Fruit fly (Drosophila melanogaster): Measurements from ENCODE around the gene Gorab.

Gorab gene

dm6 chr3L:17400911-17401310 lies 27.7 kb downstream of the Gorab start:
- TF ChIP-seq Ets21C (GFP tag; optimal IDR thresholded peaks at IDR 0.05) (no peak), topi (GFP tag; optimal IDR thresholded peaks at IDR 0.05) (no peak), CG34406 (GFP tag; optimal IDR thresholded peaks at IDR 0.05) (no peak), fd59A (GFP tag; optimal IDR thresholded peaks at IDR 0.05) (peak; percentile 3), OdsH (GFP tag; optimal IDR thresholded peaks at IDR 0.05) (no peak), CG10631 (GFP tag; optimal IDR thresholded peaks at IDR 0.05) (no peak)

- TF ChIP-seq net (GFP tag; optimal IDR thresholded peaks at IDR 0.05) (no peak), topi (GFP tag; optimal IDR thresholded peaks at IDR 0.05) (no peak), achi (GFP tag; optimal IDR thresholded peaks at IDR 0.05) (no peak), CG3919 (GFP tag; optimal IDR thresholded peaks at IDR 0.05) (no peak), spab (GFP tag; optimal IDR thresholded peaks at IDR 0.05) (no peak), CG8319 (GFP tag; optimal IDR thresholded peaks at IDR 0.05) (no peak), esn (GFP tag; optimal IDR thresholded peaks at IDR 0.05) (no peak), Eip75B (GFP tag; optimal IDR thresholded peaks at IDR 0.05) (no peak)
Measured at dm6 chr3L:17399014-17399413, 29.6 kb downstream of the Gorab start.

- TF ChIP-seq Lpt (GFP tag; optimal IDR thresholded peaks at IDR 0.05) (no peak), CG11294 (GFP tag; IDR thresholded peaks at IDR 0.05) (no peak), CG31627 (GFP tag; optimal IDR thresholded peaks at IDR 0.05) (no peak), spab (GFP tag; optimal IDR thresholded peaks at IDR 0.05) (no peak), CG4318 (GFP tag; optimal IDR thresholded peaks at IDR 0.05) (no peak), svp (GFP tag) (no peak), acj6 (GFP tag; optimal IDR thresholded peaks at IDR 0.05) (no peak), dac (GFP tag; optimal IDR thresholded peaks at IDR 0.05) (no peak), Hr38 (GFP tag; optimal IDR thresholded peaks at IDR 0.05) (no peak), dsx (GFP tag; optimal IDR thresholded peaks at IDR 0.05; ENCODE audit: poor library complexity, severe bottlenecking) (no peak), CG8119 (GFP tag; IDR thresholded peaks at IDR 0.05) (no peak), fd59A (GFP tag; optimal IDR thresholded peaks at IDR 0.05) (no peak), fkh (GFP tag; optimal IDR thresholded peaks at IDR 0.05) (no peak)
Measured at dm6 chr3L:17394435-17395017, 34.1 kb downstream of the Gorab start.

dm6 chr3L:17393098-17393497 lies 35.5 kb downstream of the Gorab start:
- TF ChIP-seq Gug (GFP tag; IDR thresholded peaks at IDR 0.05), result no peak
- TF ChIP-seq CG32006 (GFP tag; optimal IDR thresholded peaks at IDR 0.05), result no peak
- TF ChIP-seq fd59A (GFP tag; optimal IDR thresholded peaks at IDR 0.05), result no peak
- TF ChIP-seq CG3919 (GFP tag; optimal IDR thresholded peaks at IDR 0.05), result no peak
- TF ChIP-seq Hr39 (GFP tag; optimal IDR thresholded peaks at IDR 0.05), result no peak
- TF ChIP-seq Eip78C (GFP tag), result peak; percentile 6

- TF ChIP-seq CG3919 (GFP tag; optimal IDR thresholded peaks at IDR 0.05) (no peak), CG34406 (GFP tag; optimal IDR thresholded peaks at IDR 0.05) (no peak), ss (GFP tag; optimal IDR thresholded peaks at IDR 0.05) (no peak), CG6792 (GFP tag; optimal IDR thresholded peaks at IDR 0.05) (no peak), Sox102F (GFP tag; optimal IDR thresholded peaks at IDR 0.05) (no peak), svp (GFP tag) (peak; percentile 27), spab (GFP tag; optimal IDR thresholded peaks at IDR 0.05) (no peak), Blimp-1 (GFP tag; optimal IDR thresholded peaks at IDR 0.05) (peak; percentile 70), Sox14 (GFP tag; optimal IDR thresholded peaks at IDR 0.05) (no peak), CG9139 (GFP tag; optimal IDR thresholded peaks at IDR 0.05) (no peak), fd59A (GFP tag; optimal IDR thresholded peaks at IDR 0.05) (no peak), acj6 (GFP tag; optimal IDR thresholded peaks at IDR 0.05) (no peak), CG10669 (GFP tag; optimal IDR thresholded peaks at IDR 0.05) (no peak), net (GFP tag; optimal IDR thresholded peaks at IDR 0.05) (no peak), vri (GFP tag; optimal IDR thresholded peaks at IDR 0.05) (peak; percentile 87), CG1621 (tag; optimal IDR thresholded peaks at IDR 0.05) (no peak), Ets96B (tag; optimal IDR thresholded peaks at IDR 0.05) (no peak), Eip78C (GFP tag) (peak; percentile 23)
Measured at dm6 chr3L:17392412-17392811, 36.2 kb downstream of the Gorab start.
